Fruit fly (Drosophila melanogaster) whole organism, embryonic: ENCODE measurements around the gene acj6.

Experiments
- CG12155 ChIP-seq: fragments of 200-800 bp; sonication (Bioruptor generic); optimal IDR thresholded peaks from 3 replicates; lab custom pipeline; 2016; ENCODE audit warnings: missing biosample characterization, missing genetic modification characterization
- CG12942 ChIP-seq: fragments of 200-800 bp; sonication (Bioruptor generic); optimal IDR thresholded peaks from 3 replicates; lab custom pipeline; 2016; ENCODE audit warnings: missing biosample characterization, missing genetic modification characterization
- CG1647 ChIP-seq: fragments of 200-800 bp; sonication (Bioruptor generic); optimal IDR thresholded peaks from 3 replicates; lab custom pipeline; 2016; ENCODE audit warnings: missing biosample characterization, missing genetic modification characterization
- CG16815 ChIP-seq: fragments of 200-800 bp; sonication (Bioruptor generic); optimal IDR thresholded peaks from 3 replicates; lab custom pipeline; 2017; ENCODE audit warnings: missing biosample characterization, mild to moderate bottlenecking, missing genetic modification characterization
- CG3163 ChIP-seq: fragments of 200-800 bp; sonication (Bioruptor generic); optimal IDR thresholded peaks from 3 replicates; lab custom pipeline; 2016; ENCODE audit warnings: missing biosample characterization, missing genetic modification characterization
- CG32532 ChIP-seq: fragments of 200-800 bp; sonication (Bioruptor generic); IDR thresholded peaks from 2 replicates; pipeline ENCODE4 v1.3.6; 2022; ENCODE audit warnings: missing biosample characterization, missing genetic modification characterization
- CG33557 ChIP-seq: fragments of 200-800 bp; sonication (Bioruptor generic); optimal IDR thresholded peaks from 2 replicates; lab custom pipeline; 2019; ENCODE audit warnings: missing biosample characterization, mild to moderate bottlenecking, missing genetic modification characterization, moderate library complexity
- CG34224 ChIP-seq: fragments of 200-800 bp; sonication (Bioruptor generic); IDR thresholded peaks from 3 replicates; pipeline ENCODE4 v1.3.6; 2022; ENCODE audit warnings: missing biosample characterization, missing genetic modification characterization; ENCODE audit not compliant: partially characterized antibody
- CG4360 ChIP-seq: fragments of 200-800 bp; sonication (Bioruptor generic); IDR thresholded peaks from 2 replicates; pipeline ENCODE4 v1.3.6; 2022; ENCODE audit warnings: missing biosample characterization, missing genetic modification characterization
- CG5180 ChIP-seq: fragments of 200-800 bp; sonication (Bioruptor generic); optimal IDR thresholded peaks from 3 replicates; lab custom pipeline; 2017; ENCODE audit warnings: missing biosample characterization, missing genetic modification characterization, mild to moderate bottlenecking, moderate library complexity, missing genetic modification reagents
- CG8359 ChIP-seq: fragments of 200-800 bp; sonication (Bioruptor generic); optimal IDR thresholded peaks from 2 replicates; lab custom pipeline; 2017; ENCODE audit warnings: missing biosample characterization, mild to moderate bottlenecking, missing genetic modification characterization, borderline replicate concordance
- CG9437 ChIP-seq: fragments of 200-800 bp; sonication (Bioruptor generic); optimal IDR thresholded peaks from 2 replicates; lab custom pipeline; 2018; ENCODE audit warnings: missing biosample characterization, mild to moderate bottlenecking, missing genetic modification characterization
- Camta ChIP-seq: fragments of 200-800 bp; sonication (Bioruptor generic); optimal IDR thresholded peaks from 2 replicates; lab custom pipeline; 2016; ENCODE audit warnings: missing biosample characterization, missing genetic modification characterization
- D ChIP-seq, 2 experiments: fragments of 200-800 bp in 1 of 2; fragments of >200 bp in 1 of 2; sonication (Bioruptor generic) in 1 of 2; optimal IDR thresholded peaks; 2 replicates in 1 of 2; 3 replicates in 1 of 2; lab custom pipeline; 2017; ENCODE audit warnings: mild to moderate bottlenecking in 1 of 2, missing biosample characterization in 1 of 2, missing genetic modification characterization in 1 of 2, missing genetic modification reagents in 1 of 2
- Ets65A ChIP-seq: fragments of 200-800 bp; sonication (Bioruptor generic); peaks from one replicate; lab custom pipeline; 2016; ENCODE audit warnings: missing biosample characterization, missing genetic modification characterization
- HHEX ChIP-seq: fragments of 200-800 bp; sonication (Bioruptor generic); optimal IDR thresholded peaks from 3 replicates; lab custom pipeline; 2017; ENCODE audit warnings: missing biosample characterization, mild to moderate bottlenecking, missing genetic modification characterization, missing genetic modification reagents
- Hmx ChIP-seq: fragments of 200-800 bp; sonication (Bioruptor generic); optimal IDR thresholded peaks from 2 replicates; lab custom pipeline; 2016; ENCODE audit warnings: missing biosample characterization, missing genetic modification characterization
- MBD-R2 ChIP-seq: fragments of 200-800 bp; sonication (Bioruptor generic); IDR thresholded peaks from 2 replicates; pipeline ENCODE4 v1.3.6; 2022; ENCODE audit warnings: missing biosample characterization, missing genetic modification characterization
- Mrtf ChIP-seq: fragments of 200-800 bp; sonication (Bioruptor generic); IDR thresholded peaks from 3 replicates; pipeline ENCODE4 v1.3.6; 2022; ENCODE audit warnings: missing biosample characterization, missing genetic modification characterization
- NC2β ChIP-seq: fragments of 200-800 bp; sonication (Bioruptor generic); optimal IDR thresholded peaks from 2 replicates; lab custom pipeline; 2016; ENCODE audit warnings: missing biosample characterization, missing genetic modification characterization
- al ChIP-seq: fragments of 200-800 bp; sonication (Bioruptor generic); IDR thresholded peaks from 2 replicates; pipeline ENCODE4 v1.3.6; 2022; ENCODE audit warnings: missing biosample characterization, missing genetic modification characterization
- ap ChIP-seq: fragments of 200-800 bp; sonication (Bioruptor generic); IDR thresholded peaks from 2 replicates; pipeline ENCODE4 v1.3.6; 2022; ENCODE audit warnings: missing biosample characterization, missing genetic modification characterization
- ash1 ChIP-seq: fragments of 200-800 bp; sonication (Bioruptor generic); optimal IDR thresholded peaks from 2 replicates; lab custom pipeline; 2018; ENCODE audit warnings: missing biosample characterization, mild to moderate bottlenecking, missing genetic modification characterization
- bab2 ChIP-seq: fragments of 200-800 bp; sonication (Bioruptor generic); optimal IDR thresholded peaks from 2 replicates; lab custom pipeline; 2016; ENCODE audit warnings: missing biosample characterization, missing genetic modification characterization
- bcd ChIP-seq: fragments of 200-800 bp; sonication (Bioruptor generic); optimal IDR thresholded peaks from 2 replicates; lab custom pipeline; 2017; ENCODE audit warnings: missing biosample characterization, mild to moderate bottlenecking, missing genetic modification characterization
- caup ChIP-seq: fragments of 200-800 bp; sonication (Bioruptor generic); optimal IDR thresholded peaks from 3 replicates; lab custom pipeline; 2017; ENCODE audit warnings: missing biosample characterization, mild to moderate bottlenecking, missing genetic modification characterization, moderate library complexity; ENCODE audit not compliant: severe bottlenecking
- chinmo ChIP-seq: fragments of 200-800 bp; sonication (Bioruptor generic); IDR thresholded peaks from 4 replicates; pipeline ENCODE4 v1.3.6; 2022; ENCODE audit warnings: missing biosample characterization, missing genetic modification characterization; ENCODE audit not compliant: partially characterized antibody
- crol ChIP-seq: fragments of 200-800 bp; sonication (Bioruptor generic); IDR thresholded peaks from 2 replicates; pipeline ENCODE4 v1.3.6; 2022; ENCODE audit warnings: missing biosample characterization, missing genetic modification characterization
- cwo ChIP-seq: fragments of 200-800 bp; sonication (Bioruptor generic); optimal IDR thresholded peaks from 3 replicates; lab custom pipeline; 2017; ENCODE audit warnings: missing biosample characterization, missing genetic modification characterization, mild to moderate bottlenecking, moderate library complexity, missing genetic modification reagents
- dpn ChIP-seq, 2 experiments: fragments of 200-800 bp; sonication (Bioruptor generic); optimal IDR thresholded peaks; 3 replicates each; lab custom pipeline; 2016; ENCODE audit warnings: missing biosample characterization in 2 of 2, missing genetic modification characterization in 2 of 2
- eyg ChIP-seq: fragments of 200-800 bp; sonication (Bioruptor generic); optimal IDR thresholded peaks from 3 replicates; lab custom pipeline; 2016; ENCODE audit warnings: missing biosample characterization, missing genetic modification characterization
- hkb ChIP-seq, 2 experiments: fragments of 200-800 bp in 1 of 2; fragments of >200 bp in 1 of 2; sonication (Bioruptor generic) in 1 of 2; IDR thresholded peaks in 1 of 2; optimal IDR thresholded peaks in 1 of 2; 2 replicates each; pipeline versions ENCODE4 v1.3.6 to Lab custom; 2017 to 2022; ENCODE audit warnings: missing biosample characterization in 1 of 2, missing genetic modification characterization in 1 of 2
- nerfin-1 ChIP-seq: fragments of 200-800 bp; sonication (Bioruptor generic); optimal IDR thresholded peaks from 3 replicates; lab custom pipeline; 2019; ENCODE audit warnings: missing biosample characterization, mild to moderate bottlenecking, missing genetic modification characterization, moderate library complexity
- pnt ChIP-seq: fragments of 200-800 bp; sonication (Bioruptor generic); optimal IDR thresholded peaks from 3 replicates; lab custom pipeline; 2016; ENCODE audit warnings: missing biosample characterization, missing genetic modification characterization
- psq ChIP-seq: fragments of 200-800 bp; sonication (Bioruptor generic); optimal IDR thresholded peaks from 2 replicates; lab custom pipeline; 2017; ENCODE audit warnings: missing biosample characterization, missing genetic modification characterization
- pzg ChIP-seq: fragments of 200-800 bp; sonication (Bioruptor generic); optimal IDR thresholded peaks from 3 replicates; lab custom pipeline; 2018; ENCODE audit warnings: missing biosample characterization, mild to moderate bottlenecking, missing genetic modification characterization, moderate library complexity
- run ChIP-seq: fragments of 200-800 bp; sonication (Bioruptor generic); optimal IDR thresholded peaks from 3 replicates; lab custom pipeline; 2018; ENCODE audit warnings: missing biosample characterization, mild to moderate bottlenecking, missing genetic modification characterization
- sc ChIP-seq, 3 experiments: fragments of >200 bp in 2 of 3; fragments of 200-800 bp in 1 of 3; sonication (Bioruptor generic) in 1 of 3; optimal IDR thresholded peaks; 2 replicates in 2 of 3; 3 replicates in 1 of 3; lab custom pipeline; 2017; ENCODE audit warnings: mild to moderate bottlenecking in 1 of 3, missing biosample characterization in 1 of 3, missing genetic modification characterization in 1 of 3, missing genetic modification reagents in 1 of 3
- slp2 ChIP-seq: fragments of 200-800 bp; sonication (Bioruptor generic); optimal IDR thresholded peaks from 2 replicates; lab custom pipeline; 2016; ENCODE audit warnings: missing biosample characterization, missing genetic modification characterization
- so ChIP-seq: fragments of 200-800 bp; sonication (Bioruptor generic); IDR thresholded peaks from 3 replicates; pipeline ENCODE4 v1.3.6; 2022; ENCODE audit warnings: missing biosample characterization, missing genetic modification characterization
- stwl ChIP-seq: fragments of 200-800 bp; sonication (Bioruptor generic); optimal IDR thresholded peaks from 3 replicates; lab custom pipeline; 2018; ENCODE audit warnings: missing biosample characterization, mild to moderate bottlenecking, missing genetic modification characterization, moderate library complexity
- tio ChIP-seq: fragments of 200-800 bp; sonication (Bioruptor generic); optimal IDR thresholded peaks from 2 replicates; lab custom pipeline; 2017; ENCODE audit warnings: missing biosample characterization, missing genetic modification characterization, inconsistent platforms
- ttk ChIP-seq: fragments of 200-800 bp; sonication (Bioruptor generic); IDR thresholded peaks from 2 replicates; pipeline ENCODE4 v2.1.2; 2022; ENCODE audit warnings: missing biosample characterization, missing genetic modification characterization
- zen2 ChIP-seq: fragments of 200-800 bp; sonication (Bioruptor generic); IDR thresholded peaks from 3 replicates; pipeline ENCODE4 v1.3.6; 2022; ENCODE audit warnings: missing biosample characterization, missing genetic modification characterization; ENCODE audit not compliant: partially characterized antibody
- zfh1 ChIP-seq: fragments of 200-800 bp; sonication (Bioruptor generic); IDR thresholded peaks from 3 replicates; pipeline ENCODE4 v1.3.6; 2022; ENCODE audit warnings: missing biosample characterization, missing genetic modification characterization
- zfh2 ChIP-seq: fragments of 200-800 bp; sonication (Bioruptor generic); optimal IDR thresholded peaks from 2 replicates; lab custom pipeline; 2016; ENCODE audit warnings: missing biosample characterization, missing genetic modification characterization

acj6 gene

DNA sequence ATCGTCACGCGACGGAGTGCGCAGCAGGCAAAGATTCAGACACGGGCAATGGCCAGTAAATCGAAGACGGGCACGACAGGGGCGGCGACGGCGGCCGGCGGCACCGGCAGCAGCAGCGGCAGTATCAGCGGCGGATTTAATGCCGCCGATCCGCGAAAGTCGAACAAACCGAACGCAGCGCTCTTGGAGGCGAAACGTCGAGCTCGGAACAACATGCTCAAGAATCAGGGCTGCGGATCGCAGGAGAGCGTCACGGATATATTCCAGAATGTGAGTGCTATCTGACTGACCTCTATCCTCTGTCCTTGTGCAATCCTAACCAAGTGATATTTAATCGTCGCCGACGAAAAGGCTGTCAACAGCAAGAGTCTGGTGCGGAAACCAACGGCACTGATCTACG lies 43.9 kb downstream of the acj6 start:
- 0 out of 2 replicates have a peak, but pooled peaks have one; percentile 8 for TF ChIP-seq MBD-R2 (GFP tag; lab: Robert Waterston, UW)
- TF ChIP-seq crol (GFP tag; lab: Robert Waterston, UW) = 0 out of 2 replicates have a peak, but pooled peaks have one; percentile 22
- TF ChIP-seq Ets65A (GFP tag; lab: Kevin White, UChicago) = peak; percentile 12
- TF ChIP-seq zen2 = no peak
- no peak for TF ChIP-seq hkb (optimal IDR thresholded peaks at IDR 0.05; lab: Kevin White, UChicago)
- no peak for TF ChIP-seq hkb (GFP tag; IDR thresholded peaks at IDR 0.05; lab: Robert Waterston, UW)

DNA sequence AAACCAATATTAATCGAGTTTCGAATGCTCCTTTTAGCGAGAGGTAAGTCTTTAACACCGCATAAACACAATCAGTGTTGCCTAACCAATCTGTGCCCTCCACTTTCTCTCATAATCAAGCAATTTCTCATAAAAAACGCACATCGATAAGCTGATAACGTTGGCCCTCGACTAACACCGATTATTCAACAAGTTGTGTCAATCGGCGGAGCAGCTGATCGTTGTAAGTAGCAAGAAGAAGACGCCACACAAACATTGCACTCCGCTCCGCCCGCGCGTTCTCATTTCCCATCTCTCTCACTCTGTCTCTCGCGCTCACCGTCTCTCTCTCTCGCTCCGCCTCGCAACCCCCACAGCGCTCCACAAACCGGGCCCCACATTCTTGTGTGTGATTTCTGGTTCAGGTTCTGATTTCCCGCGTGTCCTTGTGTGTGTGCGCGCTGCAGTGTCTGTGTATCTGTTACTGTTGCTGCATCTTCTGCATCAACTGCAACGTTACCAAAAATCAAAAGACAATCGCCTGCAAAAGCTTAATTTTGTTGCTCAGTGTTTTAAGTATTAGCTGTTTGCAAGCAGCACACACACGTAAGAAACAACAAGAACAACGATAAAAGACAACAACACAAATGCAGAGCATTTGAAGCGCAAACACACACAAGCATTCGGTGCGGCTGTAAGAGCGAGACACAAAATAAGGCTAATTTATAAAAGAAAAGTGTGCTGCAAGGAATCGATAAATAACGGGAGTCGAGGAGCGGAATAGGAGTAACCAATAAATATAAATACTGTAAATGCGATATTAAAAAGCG lies 45.6 kb downstream of the acj6 start, which contains the start of the genes CG9114 and HDAC6:
TSS of gene CG9114 (minus strand) at position 89 of the 809 bp plus-strand sequence.
TSS of gene HDAC6 (plus strand) at position 245 of the 809 bp plus-strand sequence.
- TF ChIP-seq sc (optimal IDR thresholded peaks at IDR 0.05; lab: Kevin White, UChicago) = no peak
- TF ChIP-seq sc (GFP tag; optimal IDR thresholded peaks at IDR 0.05; lab: Kevin White, UChicago) = no peak
- TF ChIP-seq cwo (GFP tag; lab: Kevin White, UChicago) = no peak
- TF ChIP-seq al (GFP tag; lab: Robert Waterston, UW) = no peak
- TF ChIP-seq CG8359 = no peak
- TF ChIP-seq crol (GFP tag; lab: Robert Waterston, UW) = peak; percentile 100
- no peak for TF ChIP-seq CG12155 (GFP tag; lab: Kevin White, UChicago)
- TF ChIP-seq CG5180 = no peak
- TF ChIP-seq pzg (GFP tag; lab: Kevin White, UChicago) = peak; percentile 54
- no peak for TF ChIP-seq HHEX
- TF ChIP-seq Camta = no peak
- no peak for TF ChIP-seq zfh2
- no peak for TF ChIP-seq slp2
- no peak for TF ChIP-seq bab2 (GFP tag; lab: Kevin White, UChicago)
- no peak for TF ChIP-seq eyg (GFP tag; lab: Kevin White, UChicago)
- no peak for TF ChIP-seq CG9437 (GFP tag; lab: Kevin White, UChicago)
- no peak for TF ChIP-seq Hmx (GFP tag; lab: Kevin White, UChicago)
- TF ChIP-seq CG3163 (GFP tag; lab: Kevin White, UChicago) = no peak
- TF ChIP-seq zfh1 (GFP tag; lab: Robert Waterston, UW) = 0 out of 3 replicates have a peak, but pooled peaks have one; percentile 17
- no peak for TF ChIP-seq Mrtf (GFP tag; lab: Robert Waterston, UW)
- TF ChIP-seq D (optimal IDR thresholded peaks at IDR 0.05; lab: Kevin White, UChicago) = no peak
- TF ChIP-seq D (GFP tag; optimal IDR thresholded peaks at IDR 0.05; lab: Kevin White, UChicago) = no peak
- TF ChIP-seq psq (GFP tag; lab: Kevin White, UChicago) = no peak
- TF ChIP-seq caup (GFP tag; lab: Kevin White, UChicago) = peak; percentile 38
- TF ChIP-seq CG34224 (GFP tag; lab: Robert Waterston, UW) = peak; percentile 89; the same call in 2 of the 3 replicates
- no peak for TF ChIP-seq CG33557 (GFP tag; lab: Kevin White, UChicago)
- TF ChIP-seq tio (GFP tag; lab: Kevin White, UChicago) = no peak
- TF ChIP-seq CG12942 (GFP tag; lab: Kevin White, UChicago) = no peak
- no peak for TF ChIP-seq NC2β
- TF ChIP-seq run (tag; lab: Kevin White, UChicago) = no peak
- TF ChIP-seq CG1647 (GFP tag; lab: Kevin White, UChicago) = no peak
- TF ChIP-seq nerfin-1 (tag; lab: Kevin White, UChicago) = no peak
- no peak for TF ChIP-seq CG16815 (GFP tag; lab: Kevin White, UChicago)
- no peak for TF ChIP-seq ap (GFP tag; lab: Robert Waterston, UW)
- peak; percentile 38 for TF ChIP-seq stwl (tag; lab: Kevin White, UChicago)
- no peak for TF ChIP-seq so
- TF ChIP-seq ttk (GFP tag; lab: Robert Waterston, UW) = peak; percentile 39; the same call in 1 of the 2 replicates
- TF ChIP-seq CG32532 (GFP tag; lab: Robert Waterston, UW) = peak; percentile 9; the same call in 1 of the 2 replicates
- TF ChIP-seq pnt = no peak
- TF ChIP-seq CG4360 (GFP tag; lab: Robert Waterston, UW) = peak; percentile 57
- peak; percentile 97 for TF ChIP-seq chinmo (GFP tag; lab: Robert Waterston, UW)
- no peak for TF ChIP-seq dpn (GFP tag; optimal IDR thresholded peaks at IDR 0.05; lab: Kevin White, UChicago)
- no peak for TF ChIP-seq bcd
- no peak for TF ChIP-seq ash1 (GFP tag; lab: Kevin White, UChicago)
